Worm (Caenorhabditis elegans): ENCODE measurements around the gene ttc-39B.

ce11 chrII:6320655-6321388 is 13.0 kb downstream of the ttc-39B start, which contains the start of gene efr-3:
- TF ChIP-seq nfya-1 (tag; optimal IDR thresholded peaks at IDR 0.05) = no peak
- no peak for TF ChIP-seq ama-1 (optimal IDR thresholded peaks at IDR 0.05)
- TF ChIP-seq odd-2 (tag; optimal IDR thresholded peaks at IDR 0.05) = no peak
